Worm (Caenorhabditis elegans) whole organism, L3 larva: ENCODE data around the gene srt-13.
"Not testable (repeated sequence)": the region's sequence is repeated elsewhere in the genome, so short reads cannot be mapped to it uniquely, and the experiment has no call there.

ENCODE experiments used
- ama-1 ChIP-seq: fragments of 150-350 bp; optimal IDR thresholded peaks from 2 replicates; lab custom pipeline; 2018
- ceh-16 ChIP-seq: sonication (generic microtip); optimal IDR thresholded peaks from 2 replicates; lab custom pipeline; 2017; ENCODE audit warnings: missing biosample characterization, missing genetic modification characterization
- ceh-28 ChIP-seq: fragments of 150-350 bp; optimal IDR thresholded peaks from 2 replicates; lab custom pipeline; 2014; ENCODE audit warnings: missing biosample characterization, missing genetic modification reagents, missing genetic modification characterization
- egl-5 ChIP-seq: fragments of 150-350 bp; optimal IDR thresholded peaks from 2 replicates; lab custom pipeline; 2017; ENCODE audit warnings: missing biosample characterization, missing genetic modification reagents, missing genetic modification characterization, inconsistent platforms
- elt-3 ChIP-seq, 3 experiments: fragments of 150-350 bp in 1 of 3; sonication (generic microtip) in 2 of 3; optimal IDR thresholded peaks; 2 replicates in 2 of 3; 4 replicates in 1 of 3; lab custom pipeline; 2014 to 2017; ENCODE audit warnings: missing biosample characterization in 3 of 3, missing genetic modification characterization in 3 of 3
- eor-1 ChIP-seq, 2 experiments: fragments of 150-350 bp; optimal IDR thresholded peaks; 2 replicates each; lab custom pipeline; 2014 to 2018; ENCODE audit warnings: missing biosample characterization in 2 of 2, missing genetic modification characterization in 2 of 2
- fkh-10 ChIP-seq: sonication (generic microtip); optimal IDR thresholded peaks from 2 replicates; lab custom pipeline; 2017; ENCODE audit warnings: missing biosample characterization, missing genetic modification reagents, missing genetic modification characterization
- fkh-2 ChIP-seq: fragments of 150-350 bp; optimal IDR thresholded peaks from 2 replicates; lab custom pipeline; 2014; ENCODE audit warnings: missing biosample characterization, missing genetic modification reagents, missing genetic modification characterization
- fos-1 ChIP-seq: fragments of 150-350 bp; optimal IDR thresholded peaks from 2 replicates; lab custom pipeline; 2014; ENCODE audit warnings: missing biosample characterization, missing genetic modification characterization
- jun-1 ChIP-seq: fragments of 150-350 bp; optimal IDR thresholded peaks from 2 replicates; lab custom pipeline; 2014; ENCODE audit warnings: missing biosample characterization, missing genetic modification reagents, missing genetic modification characterization
- lin-15B ChIP-seq: fragments of 150-350 bp; optimal IDR thresholded peaks from 2 replicates; lab custom pipeline; 2014; ENCODE audit warnings: missing biosample characterization, missing genetic modification characterization
- lin-39 ChIP-seq: fragments of 150-350 bp; optimal IDR thresholded peaks from 2 replicates; lab custom pipeline; 2018; ENCODE audit warnings: missing biosample characterization, missing genetic modification reagents, missing genetic modification characterization
- lsy-12 ChIP-seq: sonication (generic microtip); optimal IDR thresholded peaks from 2 replicates; lab custom pipeline; 2016; ENCODE audit warnings: mild to moderate bottlenecking, missing genetic modification characterization, missing compliant biosample characterization
- mdl-1 ChIP-seq: fragments of 150-350 bp; optimal IDR thresholded peaks from 2 replicates; lab custom pipeline; 2014; ENCODE audit warnings: missing biosample characterization, missing genetic modification characterization
- mml-1 ChIP-seq: fragments of 150-350 bp; sonication (generic microtip); optimal IDR thresholded peaks from 3 replicates; lab custom pipeline; 2014; ENCODE audit warnings: missing biosample characterization, missing genetic modification characterization
- nhr-11 ChIP-seq: fragments of 150-350 bp; optimal IDR thresholded peaks from 2 replicates; lab custom pipeline; 2014; ENCODE audit warnings: missing biosample characterization, missing genetic modification characterization
- nhr-23 ChIP-seq: fragments of 150-350 bp; optimal IDR thresholded peaks from 2 replicates; lab custom pipeline; 2014; ENCODE audit warnings: missing biosample characterization, missing genetic modification reagents, missing genetic modification characterization
- nhr-28 ChIP-seq: fragments of 150-350 bp; optimal IDR thresholded peaks from 2 replicates; lab custom pipeline; 2014; ENCODE audit warnings: missing biosample characterization, missing genetic modification characterization
- nhr-67 ChIP-seq: fragments of 150-350 bp; optimal IDR thresholded peaks from 2 replicates; lab custom pipeline; 2014; ENCODE audit warnings: missing biosample characterization, missing genetic modification characterization
- nhr-76 ChIP-seq: fragments of 150-350 bp; sonication (generic microtip); optimal IDR thresholded peaks from 5 replicates; lab custom pipeline; 2014; ENCODE audit warnings: missing biosample characterization, missing genetic modification characterization
- nhr-77 ChIP-seq: fragments of 150-350 bp; optimal IDR thresholded peaks from 2 replicates; lab custom pipeline; 2014; ENCODE audit warnings: missing biosample characterization, missing genetic modification characterization
- pqm-1 ChIP-seq: fragments of 150-350 bp; optimal IDR thresholded peaks from 2 replicates; lab custom pipeline; 2017; ENCODE audit warnings: missing biosample characterization, missing genetic modification characterization, inconsistent platforms
- sea-2 ChIP-seq: fragments of 150-350 bp; sonication (generic microtip); optimal IDR thresholded peaks from 4 replicates; lab custom pipeline; 2014; ENCODE audit warnings: missing biosample characterization, missing genetic modification reagents, missing genetic modification characterization
- unc-39 ChIP-seq: sonication (generic microtip); optimal IDR thresholded peaks from 4 replicates; lab custom pipeline; 2017; ENCODE audit warnings: missing biosample characterization, missing genetic modification characterization
- unc-62 ChIP-seq: fragments of 150-350 bp; sonication (generic microtip); optimal IDR thresholded peaks from 4 replicates; lab custom pipeline; 2014; ENCODE audit warnings: missing biosample characterization, missing genetic modification reagents, missing genetic modification characterization
- ztf-11 ChIP-seq: fragments of 150-350 bp; optimal IDR thresholded peaks from 2 replicates; lab custom pipeline; 2014; ENCODE audit warnings: missing biosample characterization, missing genetic modification characterization
- ztf-4 ChIP-seq: fragments of 150-350 bp; optimal IDR thresholded peaks from 2 replicates; lab custom pipeline; 2014; ENCODE audit warnings: missing biosample characterization, missing genetic modification characterization

Gene srt-13

ce11 chrV:4250047-4250446, at the start of gene srt-13:
Gene srt-13 (minus strand): TSS chrV:4250147.
- TF ChIP-seq mml-1 (no peak), elt-3 (tag; optimal IDR thresholded peaks at IDR 0.05; lab: Kevin White, UChicago) (no peak), nhr-77 (tag; lab: Kevin White, UChicago) (no peak), mdl-1 (tag; lab: Kevin White, UChicago) (no peak)
- TF ChIP-seq, all 47 proteins: peak for 0

- no peak for TF ChIP-seq unc-39 (tag; lab: Kevin White, UChicago)
- TF ChIP-seq unc-62 (GFP tag; lab: Kevin White, UChicago), result no peak
- TF ChIP-seq lsy-12 (tag; lab: Kevin White, UChicago), result no peak
- TF ChIP-seq nhr-67 (tag; lab: Kevin White, UChicago), result no peak
- no peak for TF ChIP-seq nhr-28 (tag; lab: Kevin White, UChicago)
- no peak for TF ChIP-seq ceh-16
- no peak for TF ChIP-seq fkh-10 (GFP tag; lab: Kevin White, UChicago)
Measured at ce11 chrV:4299741-4300140, 49.8 kb upstream of the srt-13 start, which contains the start of gene ZC132.3. Gene ZC132.3 (minus strand): TSS chrV:4299841.

DNA sequence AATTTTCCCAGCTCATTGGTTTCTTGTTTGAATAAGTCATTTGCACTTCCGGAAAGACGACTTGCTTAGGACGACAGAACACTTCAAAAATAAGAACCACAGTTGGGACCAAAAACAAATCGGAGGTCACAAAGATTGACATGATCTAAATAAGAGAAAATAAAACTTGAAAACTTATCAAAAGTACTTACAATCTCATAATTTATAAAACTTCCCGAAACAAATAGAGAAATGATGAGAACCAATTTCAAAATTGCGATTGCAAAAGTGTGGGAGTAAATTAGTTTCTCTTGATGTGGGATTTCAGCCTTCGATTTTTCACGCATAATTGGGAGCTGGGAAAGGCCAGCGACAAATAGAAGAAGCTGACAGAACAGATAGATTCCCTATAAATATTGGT, 48.6 kb upstream of the srt-13 start, which contains the start of gene ZC132.11:
ZC132.11 (minus strand) TSS at position 101 of the 400 bp plus-strand sequence.
- no peak for TF ChIP-seq nhr-23 (tag; lab: Kevin White, UChicago)
- no peak for TF ChIP-seq ceh-16
- TF ChIP-seq egl-5 (tag; lab: Kevin White, UChicago), result no peak
- TF ChIP-seq ama-1 (lab: Kevin White, UChicago), result no peak
- TF ChIP-seq sea-2 (GFP tag; lab: Kevin White, UChicago), result no peak
- TF ChIP-seq, all 47 proteins: peak for 0

DNA sequence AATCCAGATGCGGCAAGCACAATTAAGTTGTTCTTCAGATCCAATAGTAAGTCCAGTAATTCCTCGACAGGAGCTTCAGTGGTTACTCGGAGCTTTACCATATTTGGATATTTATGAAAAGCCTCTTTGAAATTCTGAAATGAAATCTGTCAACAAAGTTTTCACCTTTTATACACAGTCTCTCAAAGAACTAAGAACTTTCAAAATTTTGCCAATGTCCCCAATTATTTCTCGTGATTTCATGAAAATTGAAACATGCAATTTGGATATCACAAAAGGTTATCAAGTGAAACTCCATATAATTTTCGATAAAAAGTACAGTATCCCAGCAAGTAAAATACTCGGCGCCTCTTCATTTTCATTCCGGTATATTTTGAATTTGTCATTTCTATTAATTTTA, 46.0 kb upstream of the srt-13 start, which contains the start of gene F47D2.11:
F47D2.11 (minus strand) TSS at position 101 of the 400 bp plus-strand sequence.
- TF ChIP-seq nhr-23 (tag; lab: Kevin White, UChicago), result no peak
- TF ChIP-seq lin-39, result no peak
- TF ChIP-seq unc-62 (GFP tag; lab: Kevin White, UChicago), result no peak
- no peak for TF ChIP-seq jun-1
- TF ChIP-seq fos-1 (tag; lab: Kevin White, UChicago), result no peak
- no peak for TF ChIP-seq nhr-76 (tag; lab: Kevin White, UChicago)
- no peak for TF ChIP-seq lsy-12 (tag; lab: Kevin White, UChicago)
- TF ChIP-seq fkh-2 (tag; lab: Kevin White, UChicago), result no peak
- TF ChIP-seq pqm-1 (tag; lab: Kevin White, UChicago), result no peak

DNA sequence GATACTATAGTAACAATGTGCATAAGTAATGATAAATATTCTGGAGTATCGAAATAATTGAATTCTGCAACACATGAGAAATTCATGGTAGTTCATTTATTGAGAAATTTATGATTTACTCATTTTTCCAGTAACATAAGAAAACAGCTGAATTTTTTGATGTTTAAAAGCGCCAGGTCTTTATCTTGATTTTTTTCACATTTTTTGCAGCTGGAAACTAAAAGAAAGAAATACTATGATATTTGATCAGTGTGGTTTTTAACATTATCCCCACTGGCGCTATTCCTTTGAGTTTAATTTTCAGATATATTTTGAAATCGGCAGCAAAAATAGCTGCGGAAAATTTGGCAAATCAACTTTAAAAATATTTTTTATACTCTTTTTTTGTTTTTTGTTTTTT, 43.5 kb upstream of the srt-13 start, which contains the start of gene srh-194:
srh-194 (minus strand) TSS at position 101 of the 400 bp plus-strand sequence.
- not testable (repeated sequence) for TF ChIP-seq fkh-10 (GFP tag; lab: Kevin White, UChicago); ztf-4; ama-1 (lab: Kevin White, UChicago)

- not testable (repeated sequence) for TF ChIP-seq ceh-28 (tag; lab: Kevin White, UChicago); ztf-11 (tag; lab: Kevin White, UChicago); eor-1 (tag; optimal IDR thresholded peaks at IDR 0.05; lab: Kevin White, UChicago)
Measured at ce11 chrV:4290093-4290492, 40.1 kb upstream of the srt-13 start, which contains the start of gene srh-193. Gene srh-193 (minus strand): TSS chrV:4290193.

- TF ChIP-seq ceh-16; nhr-11 (tag; lab: Kevin White, UChicago); lin-39: not testable (repeated sequence)
Measured at ce11 chrV:4284737-4285136, 34.8 kb upstream of the srt-13 start, which contains the start of gene srt-19. Gene srt-19 (plus strand): TSS chrV:4285037.

- not testable (repeated sequence) for TF ChIP-seq lin-15B (tag; lab: Kevin White, UChicago); ceh-16; lsy-12 (tag; lab: Kevin White, UChicago)
Measured at ce11 chrV:4281699-4282098, 31.8 kb upstream of the srt-13 start, which contains the start of gene srt-37. Gene srt-37 (minus strand): TSS chrV:4281799.
